Fruit fly (Drosophila melanogaster): ENCODE results near the gene CG7488.

dm6 chr3R:12967612-12968011 lies 27.8 kb upstream of the CG7488 start, which contains the start of the genes CG14384 and grsm:
- TF ChIP-seq pan (optimal IDR thresholded peaks at IDR 0.05) (no peak), pan (GFP tag; optimal IDR thresholded peaks at IDR 0.05 in 1 of 2, IDR thresholded peaks at IDR 0.05 in 1 of 2) (no peak), lov (optimal IDR thresholded peaks at IDR 0.05) (no peak), lov (GFP tag; IDR thresholded peaks at IDR 0.05) (no peak), grau (tag; optimal IDR thresholded peaks at IDR 0.05) (no peak), h (optimal IDR thresholded peaks at IDR 0.05) (no peak), NK7.1 (GFP tag; optimal IDR thresholded peaks at IDR 0.05) (no peak), Vsx1 (GFP tag; optimal IDR thresholded peaks at IDR 0.05) (no peak), sob (GFP tag; IDR thresholded peaks at IDR 0.05) (no peak), CHES-1-like (GFP tag; optimal IDR thresholded peaks at IDR 0.05) (no peak), p53 (GFP tag; optimal IDR thresholded peaks at IDR 0.05) (no peak), CG31388 (GFP tag; optimal IDR thresholded peaks at IDR 0.05) (no peak), CrebB (tag; optimal IDR thresholded peaks at IDR 0.05) (no peak), CG6854 (GFP tag; optimal IDR thresholded peaks at IDR 0.05) (no peak), Rx (GFP tag; IDR thresholded peaks at IDR 0.05) (no peak), Doc3 (GFP tag; IDR thresholded peaks at IDR 0.05; ENCODE audit: partially characterized antibody) (no peak)

Data from whole organism, embryonic.